Fruit fly (Drosophila melanogaster) whole organism, larva: ENCODE data around the gene Pcp.

ENCODE experiments used
- noc ChIP-seq: fragments of 200-800 bp; sonication (Bioruptor generic); optimal IDR thresholded peaks from 3 replicates; lab custom pipeline; 2019; ENCODE audit warnings: missing biosample characterization, mild to moderate bottlenecking, missing genetic modification characterization, moderate library complexity

Gene Pcp

dm6 chr2L:7063721-7064179, 42.3 kb downstream of the Pcp start, which contains the start of gene Sem1:
Gene Sem1 (plus strand): TSS chr2L:7063986.
- no peak for TF ChIP-seq noc

dm6 chr2L:7065687-7066086, 44.2 kb downstream of the Pcp start, which contains the start of gene Nuf2:
Gene Nuf2 (minus strand): TSS chr2L:7065837.
- TF ChIP-seq noc: no peak

- TF ChIP-seq noc: no peak
Observed at dm6 chr2L:7067683-7068082, 46.2 kb downstream of the Pcp start, which contains the start of gene Ugt307A1. Gene Ugt307A1 (plus strand): TSS chr2L:7067983.

dm6 chr2L:7071219-7071618, 49.7 kb downstream of the Pcp start:
- TF ChIP-seq noc: no peak

- TF ChIP-seq noc: no peak
Observed at dm6 chr2L:7071862-7072261, 50.4 kb downstream of the Pcp start.
